Worm (Caenorhabditis elegans): ENCODE data around the gene F10E9.11.
A peak's percentile ranks its signal among the peaks of the same experiment; 100 is the strongest.

Gene F10E9.11

DNA sequence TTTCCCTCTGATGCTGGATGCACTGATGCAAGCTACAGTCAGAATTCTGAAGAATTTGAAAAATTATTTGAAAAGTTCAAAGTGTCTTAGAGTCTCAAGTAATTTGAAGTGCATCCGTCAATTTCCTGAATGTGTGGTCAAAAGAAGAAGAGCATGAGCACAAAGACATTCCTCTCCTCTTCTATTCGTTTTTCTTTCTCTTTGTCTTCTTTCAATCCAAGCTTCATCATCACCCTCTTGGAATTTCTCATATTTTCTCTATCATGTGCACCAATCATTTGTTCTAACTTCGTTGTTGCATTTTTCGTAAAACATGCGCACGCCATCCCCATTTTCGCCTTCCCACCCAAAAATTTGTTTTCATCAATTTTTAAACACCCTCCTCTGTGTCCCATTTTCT, 33.1 kb downstream of the F10E9.11 start:
- no peak for TF ChIP-seq nhr-232 (tag; optimal IDR thresholded peaks at IDR 0.05)
- peak; percentile 61 for TF ChIP-seq unc-42 (tag; optimal IDR thresholded peaks at IDR 0.05)

DNA sequence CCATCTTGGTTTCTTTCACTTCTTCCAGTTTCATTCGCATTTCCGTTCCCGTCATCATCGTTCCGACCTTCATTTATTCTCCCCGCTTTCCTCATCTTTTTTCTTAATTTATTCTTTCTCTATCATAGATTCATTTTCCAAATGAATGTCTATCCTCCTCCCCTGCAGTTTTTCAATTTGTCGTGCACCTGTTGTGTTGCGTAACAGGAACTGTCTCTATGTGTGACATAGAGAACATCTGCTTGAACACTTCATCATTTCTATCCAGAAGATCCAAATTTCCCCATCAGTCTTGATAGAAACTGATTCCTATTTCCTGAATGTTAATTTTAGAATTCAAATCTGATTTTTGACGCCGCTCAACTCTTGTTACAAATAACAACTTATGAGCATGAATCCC, 35.5 kb downstream of the F10E9.11 start:
- TF ChIP-seq T23F11.4 (GFP tag; optimal IDR thresholded peaks at IDR 0.05) (no peak), gmeb-2 (tag; optimal IDR thresholded peaks at IDR 0.05) (no peak), ceh-30 (tag; optimal IDR thresholded peaks at IDR 0.05) (no peak), dmd-4 (tag; optimal IDR thresholded peaks at IDR 0.05; ENCODE audit: borderline replicate concordance) (no peak), ceh-2 (tag; optimal IDR thresholded peaks at IDR 0.05) (no peak), ceh-19 (GFP tag; optimal IDR thresholded peaks at IDR 0.05) (no peak), unc-86 (tag; optimal IDR thresholded peaks at IDR 0.05) (no peak), ref-2 (tag; optimal IDR thresholded peaks at IDR 0.05) (no peak), C08G9.2 (tag; optimal IDR thresholded peaks at IDR 0.05) (no peak), eyg-1 (tag; optimal IDR thresholded peaks at IDR 0.05) (no peak), ceh-31 (tag; optimal IDR thresholded peaks at IDR 0.05) (no peak)

DNA sequence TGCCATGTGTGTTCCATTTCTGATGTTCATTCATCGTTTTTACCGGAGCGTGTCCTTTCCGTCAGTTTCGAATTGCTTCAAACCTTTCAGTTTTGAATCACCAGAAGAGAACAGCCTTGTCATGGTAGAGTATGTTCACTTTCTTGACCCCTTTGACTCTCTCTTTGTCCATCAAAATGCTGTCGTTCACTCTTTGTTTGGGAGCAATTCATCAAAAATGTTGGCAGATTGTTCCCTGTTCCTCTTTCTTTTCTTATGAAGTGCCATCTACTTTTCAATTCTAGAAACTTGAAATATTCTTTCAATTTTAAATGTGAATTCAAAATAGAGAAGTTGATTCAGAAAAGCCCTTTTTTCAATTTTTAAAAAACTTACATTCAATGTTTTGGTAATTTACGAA, 37.8 kb downstream of the F10E9.11 start:
- TF ChIP-seq C38D4.7 (GFP tag; optimal IDR thresholded peaks at IDR 0.05) (no peak), ceh-31 (tag; optimal IDR thresholded peaks at IDR 0.05) (no peak), pax-1 (tag; optimal IDR thresholded peaks at IDR 0.05) (no peak)

DNA sequence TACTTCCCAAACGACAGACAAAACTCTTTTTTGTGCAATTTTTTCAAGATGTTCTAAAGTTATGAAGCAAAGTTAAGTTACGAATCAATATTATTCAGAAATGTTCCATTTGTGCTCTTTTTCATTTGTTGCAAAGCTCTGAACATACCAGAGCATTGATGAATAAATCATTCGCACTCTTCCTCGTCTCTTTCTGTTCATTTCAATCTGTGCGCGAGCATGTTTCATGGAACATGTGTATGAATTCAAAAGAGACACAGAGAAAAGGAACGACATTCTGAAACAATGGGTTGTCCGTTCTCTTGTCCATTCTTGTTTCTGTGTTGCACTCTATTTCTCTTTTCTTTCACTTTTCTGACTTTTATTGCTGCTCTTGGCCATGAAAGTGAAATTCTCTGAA, 38.7 kb downstream of the F10E9.11 start:
- TF ChIP-seq unc-86 (tag; optimal IDR thresholded peaks at IDR 0.05) (no peak), ceh-31 (tag; optimal IDR thresholded peaks at IDR 0.05) (peak; percentile 11)

DNA sequence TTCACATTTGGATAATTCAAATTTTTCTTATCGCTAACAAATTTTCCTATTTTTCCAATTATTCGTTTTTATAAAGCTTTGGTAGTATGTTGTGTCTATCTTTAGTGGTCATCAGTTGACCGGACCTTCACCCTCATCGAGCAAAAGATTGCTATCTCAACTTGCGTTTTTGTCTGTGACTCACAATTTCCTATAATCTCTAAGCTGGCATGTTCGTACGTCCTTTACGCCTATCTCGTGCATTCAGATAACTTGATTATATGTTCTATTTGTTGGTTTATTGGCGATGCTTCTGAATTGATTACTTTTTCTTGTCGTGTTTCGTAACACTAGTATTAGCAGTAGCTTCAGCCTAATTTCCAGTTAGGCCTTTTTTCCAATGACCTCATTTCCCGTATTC, 39.5 kb downstream of the F10E9.11 start:
- no peak for TF ChIP-seq fkh-10 (GFP tag; optimal IDR thresholded peaks at IDR 0.05)
- no peak for TF ChIP-seq K02D7.2 (tag; optimal IDR thresholded peaks at IDR 0.05)
- peak; percentile 19 for TF ChIP-seq unc-55 (GFP tag; optimal IDR thresholded peaks at IDR 0.05)
- TF ChIP-seq ceh-45 (GFP tag; IDR thresholded peaks at IDR 0.05) = no peak
- TF ChIP-seq unc-42 (tag; optimal IDR thresholded peaks at IDR 0.05) = peak; percentile 55
- no peak for TF ChIP-seq ttx-3 (tag; optimal IDR thresholded peaks at IDR 0.05)
- TF ChIP-seq lin-11 (tag; optimal IDR thresholded peaks at IDR 0.05) = no peak
- no peak for TF ChIP-seq nhr-232 (tag; optimal IDR thresholded peaks at IDR 0.05)
- peak; percentile 21 for TF ChIP-seq elt-2 (tag; optimal IDR thresholded peaks at IDR 0.05)
- TF ChIP-seq nhr-11 (tag; optimal IDR thresholded peaks at IDR 0.05) = no peak

DNA sequence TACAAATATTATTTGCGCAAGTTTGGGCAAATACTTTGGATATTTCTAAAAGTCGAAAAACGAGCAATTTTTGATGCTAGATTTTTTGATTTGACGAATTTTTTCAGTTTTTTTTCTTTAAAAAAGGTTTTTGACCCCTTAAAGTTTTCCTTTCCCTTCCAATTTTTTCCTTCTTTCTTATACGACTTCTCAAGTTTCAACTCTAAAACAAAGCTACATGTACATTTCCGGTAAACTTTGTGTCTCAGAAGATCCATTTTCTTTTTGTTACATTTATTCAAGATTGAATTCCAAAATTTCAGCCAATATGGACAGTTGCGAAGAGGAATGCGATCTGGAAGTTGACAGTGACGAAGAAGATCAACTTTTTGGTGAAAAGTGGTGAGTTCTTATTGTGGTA, 40.3 kb downstream of the F10E9.11 start, which contains the start of gene mig-10:
Gene mig-10, plus strand, starts transcription at position 301 of the 400 bp plus-strand sequence.
- TF ChIP-seq elt-4 (tag; optimal IDR thresholded peaks at IDR 0.05) = no peak
- no peak for TF ChIP-seq C08G9.2 (tag; optimal IDR thresholded peaks at IDR 0.05)
- no peak for TF ChIP-seq lim-6 (tag; optimal IDR thresholded peaks at IDR 0.05)
- TF ChIP-seq tbx-2 (tag; optimal IDR thresholded peaks at IDR 0.05) = no peak
- TF ChIP-seq hlh-13 (GFP tag; optimal IDR thresholded peaks at IDR 0.05) = no peak
- TF ChIP-seq ceh-19 (GFP tag; optimal IDR thresholded peaks at IDR 0.05) = no peak
- TF ChIP-seq madf-2 (tag; optimal IDR thresholded peaks at IDR 0.05) = no peak
- no peak for TF ChIP-seq lin-11 (tag; optimal IDR thresholded peaks at IDR 0.05)
- no peak for TF ChIP-seq eyg-1 (tag; optimal IDR thresholded peaks at IDR 0.05)
- no peak for TF ChIP-seq pha-4 (tag; optimal IDR thresholded peaks at IDR 0.05)
- TF ChIP-seq ceh-31 (tag; optimal IDR thresholded peaks at IDR 0.05) = no peak
- no peak for TF ChIP-seq elt-2 (tag; optimal IDR thresholded peaks at IDR 0.05)
- TF ChIP-seq pag-3 (tag; optimal IDR thresholded peaks at IDR 0.05; ENCODE audit: borderline replicate concordance) = no peak
- no peak for TF ChIP-seq hlh-30 (tag; optimal IDR thresholded peaks at IDR 0.05; ENCODE audit: insufficient read depth)
- no peak for TF ChIP-seq unc-42 (tag; optimal IDR thresholded peaks at IDR 0.05)
- TF ChIP-seq ceh-48 (tag; optimal IDR thresholded peaks at IDR 0.05) = no peak
- TF ChIP-seq ceh-9 (tag; optimal IDR thresholded peaks at IDR 0.05) = no peak
- TF ChIP-seq pat-9 (tag; optimal IDR thresholded peaks at IDR 0.05) = no peak
- no peak for TF ChIP-seq K02D7.2 (tag; optimal IDR thresholded peaks at IDR 0.05)
- no peak for TF ChIP-seq pha-2 (tag; optimal IDR thresholded peaks at IDR 0.05)

Measured in whole organism, late embryonic.